Fruit fly (Drosophila melanogaster): ENCODE data around the gene CG42852.

DNA sequence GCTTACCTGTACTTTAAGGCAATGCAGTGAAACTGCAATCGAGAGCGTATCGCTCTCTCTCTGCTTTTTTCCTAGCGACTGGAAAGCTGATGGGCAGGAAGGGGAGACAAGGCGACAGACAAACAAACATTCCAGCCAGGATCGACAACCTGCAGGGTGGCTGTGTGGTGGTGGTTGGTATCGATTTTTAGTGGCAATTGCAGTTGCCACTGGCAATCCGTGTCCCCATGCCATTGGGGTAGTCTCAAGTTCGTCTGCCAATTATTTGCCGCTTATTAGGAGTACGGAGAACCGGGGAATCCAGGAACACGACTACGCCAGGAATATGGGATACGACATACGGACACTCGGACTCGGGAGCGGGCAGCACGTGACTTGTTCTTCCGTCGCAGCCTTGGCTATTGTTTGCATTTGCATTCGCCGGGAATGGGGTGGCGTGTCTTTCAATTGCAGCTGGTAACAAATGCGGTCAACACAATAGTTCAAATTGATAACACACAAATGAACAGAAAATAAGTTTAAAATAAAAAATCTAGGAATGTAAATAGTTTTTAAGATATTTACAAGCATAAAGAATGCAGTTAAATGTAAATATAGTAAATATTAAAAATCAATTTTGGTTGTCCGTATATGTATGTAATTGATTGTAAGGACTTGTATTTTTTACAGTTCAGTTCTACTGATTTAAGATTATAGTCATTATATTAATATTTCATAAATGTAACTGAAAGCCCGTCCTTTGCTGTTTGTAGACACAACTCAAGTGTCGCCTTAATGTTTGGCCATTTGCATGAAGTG is 8.5 kb upstream of the CG42852 start:
- TF ChIP-seq Smox (GFP tag; optimal IDR thresholded peaks at IDR 0.05) (no peak), acj6 (GFP tag; optimal IDR thresholded peaks at IDR 0.05) (no peak), Ets21C (GFP tag; optimal IDR thresholded peaks at IDR 0.05) (no peak), CG16779 (tag; optimal IDR thresholded peaks at IDR 0.05) (no peak), salr (GFP tag; optimal IDR thresholded peaks at IDR 0.05) (no peak), Hr39 (GFP tag; optimal IDR thresholded peaks at IDR 0.05) (no peak)
